Fruit fly (Drosophila melanogaster) whole organism, embryonic: Measurements from ENCODE around the gene ball.
A peak's percentile ranks its signal among the peaks of the same experiment; 100 is the strongest.

Experiments
- Atf3 ChIP-seq: fragments of 200-800 bp; sonication (Bioruptor generic); optimal IDR thresholded peaks from 3 replicates; lab custom pipeline; 2016; ENCODE audit warnings: missing biosample characterization, missing genetic modification characterization
- Bgb ChIP-seq: fragments of 200-800 bp; sonication (Bioruptor generic); IDR thresholded peaks from 2 replicates; pipeline ENCODE4 v1.3.6; 2022; ENCODE audit warnings: missing biosample characterization, missing genetic modification characterization; ENCODE audit not compliant: partially characterized antibody
- CG10267 ChIP-seq: fragments of 200-800 bp; sonication (Bioruptor generic); optimal IDR thresholded peaks from 2 replicates; lab custom pipeline; 2018; ENCODE audit warnings: missing biosample characterization, mild to moderate bottlenecking, missing genetic modification characterization, moderate library complexity
- CG15269 ChIP-seq: fragments of 200-800 bp; sonication (Bioruptor generic); optimal IDR thresholded peaks from 2 replicates; lab custom pipeline; 2018; ENCODE audit warnings: missing biosample characterization, mild to moderate bottlenecking, missing genetic modification characterization, moderate library complexity
- CG15479 ChIP-seq: fragments of 200-800 bp; sonication (Bioruptor generic); optimal IDR thresholded peaks from 3 replicates; lab custom pipeline; 2019; ENCODE audit warnings: missing biosample characterization, mild to moderate bottlenecking, missing genetic modification characterization, moderate library complexity
- CG1647 ChIP-seq: fragments of 200-800 bp; sonication (Bioruptor generic); optimal IDR thresholded peaks from 3 replicates; lab custom pipeline; 2016; ENCODE audit warnings: missing biosample characterization, missing genetic modification characterization
- CG16863 ChIP-seq: fragments of 200-800 bp; sonication (Bioruptor generic); optimal IDR thresholded peaks from 3 replicates; lab custom pipeline; 2016; ENCODE audit warnings: missing biosample characterization, missing genetic modification characterization
- CG17612 ChIP-seq: fragments of 200-800 bp; sonication (Bioruptor generic); IDR thresholded peaks from 2 replicates; pipeline ENCODE4 v1.3.6; 2022; ENCODE audit warnings: missing biosample characterization, missing genetic modification characterization
- CG18764 ChIP-seq: fragments of 200-800 bp; sonication (Bioruptor generic); optimal IDR thresholded peaks from 3 replicates; lab custom pipeline; 2016; ENCODE audit warnings: missing biosample characterization, missing genetic modification characterization
- CG2120 ChIP-seq: fragments of 200-800 bp; sonication (Bioruptor generic); optimal IDR thresholded peaks from 3 replicates; lab custom pipeline; 2016; ENCODE audit warnings: missing biosample characterization, missing genetic modification characterization
- CG2129 ChIP-seq: fragments of 200-800 bp; sonication (Bioruptor generic); IDR thresholded peaks from 2 replicates; pipeline ENCODE4 v1.3.6; 2022; ENCODE audit warnings: missing biosample characterization, missing genetic modification characterization; ENCODE audit not compliant: partially characterized antibody
- CG2678 ChIP-seq: fragments of 200-800 bp; sonication (Bioruptor generic); optimal IDR thresholded peaks from 3 replicates; lab custom pipeline; 2019; ENCODE audit warnings: missing biosample characterization, mild to moderate bottlenecking, missing genetic modification characterization, moderate library complexity
- CG33213 ChIP-seq: fragments of 200-800 bp; sonication (Bioruptor generic); optimal IDR thresholded peaks from 3 replicates; lab custom pipeline; 2016; ENCODE audit warnings: missing biosample characterization, missing genetic modification characterization
- CG3847 ChIP-seq: fragments of 200-800 bp; sonication (Bioruptor generic); IDR thresholded peaks from 2 replicates; pipeline ENCODE4 v1.3.6; 2022; ENCODE audit warnings: missing biosample characterization, missing genetic modification characterization
- CG4854 ChIP-seq: fragments of 200-800 bp; sonication (Bioruptor generic); optimal IDR thresholded peaks from 2 replicates; lab custom pipeline; 2016; ENCODE audit warnings: missing biosample characterization, missing genetic modification characterization, inconsistent platforms
- CG6175 ChIP-seq: fragments of 200-800 bp; sonication (Bioruptor generic); IDR thresholded peaks from 3 replicates; pipeline ENCODE4 v1.3.6; 2022; ENCODE audit warnings: missing biosample characterization, missing genetic modification characterization
- CG7357 ChIP-seq: fragments of 200-800 bp; sonication (Bioruptor generic); IDR thresholded peaks from 3 replicates; pipeline ENCODE4 v1.3.6; 2022; ENCODE audit warnings: missing biosample characterization, missing genetic modification characterization
- CG9797 ChIP-seq: fragments of 200-800 bp; sonication (Bioruptor generic); optimal IDR thresholded peaks from 3 replicates; lab custom pipeline; 2018; ENCODE audit warnings: missing biosample characterization, mild to moderate bottlenecking, missing genetic modification characterization
- CrebB ChIP-seq: fragments of 200-800 bp; sonication (Bioruptor generic); optimal IDR thresholded peaks from 3 replicates; lab custom pipeline; 2018; ENCODE audit warnings: missing biosample characterization, mild to moderate bottlenecking, missing genetic modification characterization
- Deaf1 ChIP-seq: fragments of 200-800 bp; optimal IDR thresholded peaks from 3 replicates; lab custom pipeline; 2019; ENCODE audit warnings: missing biosample characterization, mild to moderate bottlenecking, missing genetic modification characterization, moderate library complexity
- Dip3 ChIP-seq: fragments of 200-800 bp; sonication (Bioruptor generic); optimal IDR thresholded peaks from 3 replicates; lab custom pipeline; 2016; ENCODE audit warnings: missing biosample characterization, missing genetic modification characterization
- Dref ChIP-seq: fragments of 200-800 bp; sonication (Bioruptor generic); IDR thresholded peaks from 2 replicates; pipeline ENCODE4 v1.3.6; 2022; ENCODE audit warnings: missing biosample characterization, missing genetic modification characterization
- Fer1 ChIP-seq: fragments of 200-800 bp; sonication (Bioruptor generic); optimal IDR thresholded peaks from 2 replicates; lab custom pipeline; 2017; ENCODE audit warnings: missing biosample characterization, mild to moderate bottlenecking, missing genetic modification characterization
- Fer2 ChIP-seq: fragments of 200-800 bp; sonication (Bioruptor generic); optimal IDR thresholded peaks from 2 replicates; lab custom pipeline; 2018; ENCODE audit warnings: missing biosample characterization, mild to moderate bottlenecking, missing genetic modification characterization, moderate library complexity
- Gsc ChIP-seq: fragments of 200-800 bp; sonication (Bioruptor generic); IDR thresholded peaks from 2 replicates; pipeline ENCODE4 v1.3.6; 2022; ENCODE audit warnings: missing biosample characterization, missing genetic modification characterization
- Hr39 ChIP-seq: fragments of >200 bp; optimal IDR thresholded peaks from 2 replicates; lab custom pipeline; 2017
- Hr78 ChIP-seq, 2 experiments: fragments of 200-800 bp in 1 of 2; fragments of >200 bp in 1 of 2; sonication (Bioruptor generic) in 1 of 2; optimal IDR thresholded peaks; 2 replicates each; lab custom pipeline; 2017 to 2019; ENCODE audit warnings: missing biosample characterization in 2 of 2, missing genetic modification characterization in 2 of 2, mild to moderate bottlenecking in 1 of 2, moderate library complexity in 1 of 2
- MESR4 ChIP-seq: fragments of 200-800 bp; sonication (Bioruptor generic); optimal IDR thresholded peaks from 2 replicates; lab custom pipeline; 2018; ENCODE audit warnings: missing biosample characterization, mild to moderate bottlenecking, missing genetic modification characterization, moderate library complexity
- Max ChIP-seq: fragments of 200-800 bp; sonication (Bioruptor generic); optimal IDR thresholded peaks from 2 replicates; lab custom pipeline; 2016; ENCODE audit warnings: missing biosample characterization, mild to moderate bottlenecking, missing genetic modification characterization
- Med ChIP-seq: fragments of 200-800 bp; sonication (Bioruptor generic); peaks from one replicate; lab custom pipeline; 2016; ENCODE audit warnings: missing biosample characterization, missing genetic modification characterization, mild to moderate bottlenecking, inconsistent platforms, moderate library complexity
- Oaz ChIP-seq: fragments of 200-800 bp; sonication (Bioruptor generic); IDR thresholded peaks from 2 replicates; pipeline ENCODE4 v1.3.6; 2022; ENCODE audit warnings: missing biosample characterization, missing genetic modification characterization
- Sry-β ChIP-seq: fragments of 200-800 bp; sonication (Bioruptor generic); optimal IDR thresholded peaks from 2 replicates; lab custom pipeline; 2018; ENCODE audit warnings: missing biosample characterization, mild to moderate bottlenecking, missing genetic modification characterization, moderate library complexity
- Stat92E ChIP-seq, 3 experiments: fragments of >200 bp in 2 of 3; fragments of 200-800 bp in 1 of 3; sonication (Bioruptor generic) in 1 of 3; optimal IDR thresholded peaks; 2 replicates each; lab custom pipeline; 2017 to 2019; ENCODE audit warnings: missing biosample characterization in 3 of 3, missing genetic modification characterization in 3 of 3, mild to moderate bottlenecking in 1 of 3, moderate library complexity in 1 of 3
- aop ChIP-seq: fragments of 200-800 bp; sonication (Bioruptor generic); IDR thresholded peaks from 2 replicates; pipeline ENCODE4 v1.3.6; 2022; ENCODE audit warnings: missing biosample characterization, missing genetic modification characterization
- chinmo ChIP-seq: fragments of 200-800 bp; sonication (Bioruptor generic); IDR thresholded peaks from 4 replicates; pipeline ENCODE4 v1.3.6; 2022; ENCODE audit warnings: missing biosample characterization, missing genetic modification characterization; ENCODE audit not compliant: partially characterized antibody
- crp ChIP-seq, 2 experiments: fragments of 200-800 bp; sonication (Bioruptor generic); optimal IDR thresholded peaks; 2 replicates in 1 of 2; 3 replicates in 1 of 2; lab custom pipeline; 2017; ENCODE audit warnings: missing biosample characterization in 2 of 2, missing genetic modification characterization in 2 of 2, mild to moderate bottlenecking in 1 of 2, moderate library complexity in 1 of 2
- esg ChIP-seq: fragments of 200-800 bp; sonication (Bioruptor generic); conservative IDR thresholded peaks from 2 replicates; pipeline ENCODE4 v1.3.6; 2022; ENCODE audit warnings: missing biosample characterization, missing genetic modification characterization
- ftz-f1 ChIP-seq: fragments of 200-800 bp; sonication (Bioruptor generic); optimal IDR thresholded peaks from 2 replicates; lab custom pipeline; 2016; ENCODE audit warnings: missing biosample characterization, missing genetic modification characterization
- gem ChIP-seq: fragments of 200-800 bp; sonication (Bioruptor generic); optimal IDR thresholded peaks from 2 replicates; lab custom pipeline; 2019; ENCODE audit warnings: missing biosample characterization, mild to moderate bottlenecking, missing genetic modification characterization, moderate library complexity
- her ChIP-seq: fragments of 200-800 bp; sonication (Bioruptor generic); optimal IDR thresholded peaks from 2 replicates; lab custom pipeline; 2016; ENCODE audit warnings: missing biosample characterization, missing genetic modification characterization
- lov ChIP-seq, 2 experiments: fragments of 200-800 bp in 1 of 2; fragments of >200 bp in 1 of 2; sonication (Bioruptor generic) in 1 of 2; IDR thresholded peaks in 1 of 2; optimal IDR thresholded peaks in 1 of 2; 2 replicates in 1 of 2; 3 replicates in 1 of 2; pipeline versions ENCODE4 v1.3.6 to Lab custom; 2017 to 2022; ENCODE audit warnings: missing biosample characterization in 1 of 2, missing genetic modification characterization in 1 of 2
- p53 ChIP-seq: fragments of 200-800 bp; sonication (Bioruptor generic); optimal IDR thresholded peaks from 2 replicates; lab custom pipeline; 2016; ENCODE audit warnings: missing biosample characterization, missing genetic modification characterization
- pb ChIP-seq: fragments of 200-800 bp; sonication (Bioruptor generic); optimal IDR thresholded peaks from 3 replicates; lab custom pipeline; 2016; ENCODE audit warnings: missing biosample characterization, missing genetic modification characterization
- stwl ChIP-seq: fragments of 200-800 bp; sonication (Bioruptor generic); optimal IDR thresholded peaks from 3 replicates; lab custom pipeline; 2018; ENCODE audit warnings: missing biosample characterization, mild to moderate bottlenecking, missing genetic modification characterization, moderate library complexity
- tgo ChIP-seq: fragments of 200-800 bp; sonication (Bioruptor generic); IDR thresholded peaks from 3 replicates; pipeline ENCODE4 v1.3.6; 2022; ENCODE audit warnings: missing biosample characterization, missing genetic modification characterization
- tin ChIP-seq: fragments of 200-800 bp; sonication (Bioruptor generic); optimal IDR thresholded peaks from 3 replicates; lab custom pipeline; 2016; ENCODE audit warnings: missing biosample characterization, missing genetic modification characterization
- tup ChIP-seq: fragments of 200-800 bp; sonication (Bioruptor generic); optimal IDR thresholded peaks from 2 replicates; lab custom pipeline; 2016; ENCODE audit warnings: missing biosample characterization, mild to moderate bottlenecking, missing genetic modification characterization, moderate library complexity
- vvl ChIP-seq: fragments of 200-800 bp; sonication (Bioruptor generic); IDR thresholded peaks from 2 replicates; pipeline ENCODE4 v1.3.6; 2022; ENCODE audit warnings: missing biosample characterization, missing genetic modification characterization

Gene ball

dm6 chr3R:26881121-26881895, 14.7 kb upstream of the ball start, which contains the start of the genes ro and T48 (continued):
- peak; percentile 84 for TF ChIP-seq Bgb (GFP tag; lab: Robert Waterston, UW)
- TF ChIP-seq Dip3 (GFP tag; lab: Kevin White, UChicago), result peak; percentile 90
- peak; percentile 69 for TF ChIP-seq CG3847
- TF ChIP-seq tin (GFP tag; lab: Kevin White, UChicago), result peak; percentile 51
- peak; percentile 76 for TF ChIP-seq CG10267 (tag; lab: Kevin White, UChicago)
- TF ChIP-seq tgo (GFP tag; lab: Robert Waterston, UW), result peak; percentile 47; the same call in 1 of the 3 replicates
- peak; percentile 75 for TF ChIP-seq stwl (tag; lab: Kevin White, UChicago)
- TF ChIP-seq Atf3 (GFP tag; lab: Kevin White, UChicago), result peak; percentile 32
- TF ChIP-seq gem (tag; lab: Kevin White, UChicago), result peak; percentile 44
- TF ChIP-seq CG4854 (GFP tag; lab: Kevin White, UChicago), result peak; percentile 16
- peak; percentile 38 for TF ChIP-seq pb (GFP tag; lab: Kevin White, UChicago)
- no peak for TF ChIP-seq Oaz (GFP tag; lab: Robert Waterston, UW)
- peak; percentile 50 for TF ChIP-seq CG1647 (GFP tag; lab: Kevin White, UChicago)
- peak; percentile 65 for TF ChIP-seq Fer1 (GFP tag; lab: Kevin White, UChicago)
- TF ChIP-seq CG9797 (GFP tag; lab: Kevin White, UChicago), result peak; percentile 98
- peak; percentile 4 for TF ChIP-seq Sry-β (GFP tag; lab: Kevin White, UChicago)
- no peak for TF ChIP-seq CG7357 (GFP tag; lab: Robert Waterston, UW)
- TF ChIP-seq Deaf1 (tag; lab: Kevin White, UChicago), result peak; percentile 42
- TF ChIP-seq aop (GFP tag; lab: Robert Waterston, UW), result peak; percentile 93
- TF ChIP-seq CG6175 (GFP tag; lab: Robert Waterston, UW), result no peak
- peak in 1 of 2 experiments; percentile 19 for TF ChIP-seq crp (GFP tag; optimal IDR thresholded peaks at IDR 0.05; lab: Kevin White, UChicago)
- TF ChIP-seq her (GFP tag; lab: Kevin White, UChicago), result peak; percentile 68
- no peak for TF ChIP-seq lov (optimal IDR thresholded peaks at IDR 0.05; lab: Kevin White, UChicago)
- 0 out of 3 replicates have a peak, but pooled peaks have one; percentile 41 for TF ChIP-seq lov (GFP tag; IDR thresholded peaks at IDR 0.05; lab: Robert Waterston, UW)
- peak; percentile 51 for TF ChIP-seq CrebB (tag; lab: Kevin White, UChicago)
- no peak for TF ChIP-seq Gsc (GFP tag; lab: Robert Waterston, UW)
- TF ChIP-seq Max, result no peak
- TF ChIP-seq Hr39 (lab: Kevin White, UChicago), result no peak
- peak; percentile 1 for TF ChIP-seq CG15269 (tag; lab: Kevin White, UChicago)
- TF ChIP-seq ftz-f1 (GFP tag; lab: Kevin White, UChicago), result peak; percentile 65
- peak; percentile 54 for TF ChIP-seq CG18764 (GFP tag; lab: Kevin White, UChicago)
- TF ChIP-seq CG2120 (GFP tag; lab: Kevin White, UChicago), result peak; percentile 69
- TF ChIP-seq CG15479 (GFP tag; lab: Kevin White, UChicago), result peak; percentile 69
- TF ChIP-seq Fer2 (tag; lab: Kevin White, UChicago), result peak; percentile 24
- TF ChIP-seq Hr78 (GFP tag; optimal IDR thresholded peaks at IDR 0.05; lab: Kevin White, UChicago), result peak in 1 of 2 experiments; percentile 33
- peak; percentile 86 for TF ChIP-seq p53
- peak; percentile 98 for TF ChIP-seq CG33213
- TF ChIP-seq CG16863, result no peak
- peak; percentile 96 for TF ChIP-seq Med (GFP tag; lab: Kevin White, UChicago)
- TF ChIP-seq Dref, result peak; percentile 56
- peak; percentile 34 for TF ChIP-seq MESR4
- TF ChIP-seq vvl (GFP tag; lab: Robert Waterston, UW), result peak; percentile 70
- peak; percentile 51 for TF ChIP-seq tup (GFP tag; lab: Kevin White, UChicago)
- TF ChIP-seq CG17612 (GFP tag; lab: Robert Waterston, UW), result no peak
- peak; percentile 91; the same call in 3 of the 4 replicates for TF ChIP-seq chinmo (GFP tag; lab: Robert Waterston, UW)
- no peak for TF ChIP-seq CG2129 (GFP tag; lab: Robert Waterston, UW)
- peak; percentile 8 for TF ChIP-seq CG2678 (tag; lab: Kevin White, UChicago)
- TF ChIP-seq Stat92E (GFP tag; optimal IDR thresholded peaks at IDR 0.05; lab: Kevin White, UChicago), result peak in 1 of 3 experiments; percentile 87
- no peak for TF ChIP-seq esg (GFP tag; lab: Robert Waterston, UW)
